Fruit fly (Drosophila melanogaster): ENCODE data around the gene Gdi.

Gdi gene

DNA sequence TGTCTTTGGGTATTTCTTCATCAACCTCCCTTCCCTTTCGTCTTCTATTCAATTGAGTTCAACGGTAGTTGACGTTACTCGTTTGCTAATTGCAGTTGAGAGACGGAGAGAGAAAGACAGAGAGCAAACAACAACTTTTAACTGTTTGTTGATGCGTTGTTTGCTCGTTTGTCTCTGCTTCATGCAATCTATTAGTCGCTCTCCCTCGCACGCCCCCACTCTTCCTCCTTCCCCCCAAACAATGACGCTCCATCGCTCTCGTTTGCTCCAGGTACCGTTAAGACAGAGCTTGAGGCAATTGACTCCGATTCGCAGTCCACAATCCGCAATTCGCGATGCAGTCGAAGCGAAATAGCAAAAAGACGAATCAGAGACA lies 2.6 kb upstream of the Gdi start:
- TF ChIP-seq Myc (optimal IDR thresholded peaks at IDR 0.05) = no peak
- no peak for TF ChIP-seq insv (optimal IDR thresholded peaks at IDR 0.05)
- TF ChIP-seq ttk (optimal IDR thresholded peaks at IDR 0.05) = no peak
- no peak for TF ChIP-seq Sin3A (optimal IDR thresholded peaks at IDR 0.05)
- no peak for TF ChIP-seq h (optimal IDR thresholded peaks at IDR 0.05)
- TF ChIP-seq psq (optimal IDR thresholded peaks at IDR 0.05) = no peak

DNA sequence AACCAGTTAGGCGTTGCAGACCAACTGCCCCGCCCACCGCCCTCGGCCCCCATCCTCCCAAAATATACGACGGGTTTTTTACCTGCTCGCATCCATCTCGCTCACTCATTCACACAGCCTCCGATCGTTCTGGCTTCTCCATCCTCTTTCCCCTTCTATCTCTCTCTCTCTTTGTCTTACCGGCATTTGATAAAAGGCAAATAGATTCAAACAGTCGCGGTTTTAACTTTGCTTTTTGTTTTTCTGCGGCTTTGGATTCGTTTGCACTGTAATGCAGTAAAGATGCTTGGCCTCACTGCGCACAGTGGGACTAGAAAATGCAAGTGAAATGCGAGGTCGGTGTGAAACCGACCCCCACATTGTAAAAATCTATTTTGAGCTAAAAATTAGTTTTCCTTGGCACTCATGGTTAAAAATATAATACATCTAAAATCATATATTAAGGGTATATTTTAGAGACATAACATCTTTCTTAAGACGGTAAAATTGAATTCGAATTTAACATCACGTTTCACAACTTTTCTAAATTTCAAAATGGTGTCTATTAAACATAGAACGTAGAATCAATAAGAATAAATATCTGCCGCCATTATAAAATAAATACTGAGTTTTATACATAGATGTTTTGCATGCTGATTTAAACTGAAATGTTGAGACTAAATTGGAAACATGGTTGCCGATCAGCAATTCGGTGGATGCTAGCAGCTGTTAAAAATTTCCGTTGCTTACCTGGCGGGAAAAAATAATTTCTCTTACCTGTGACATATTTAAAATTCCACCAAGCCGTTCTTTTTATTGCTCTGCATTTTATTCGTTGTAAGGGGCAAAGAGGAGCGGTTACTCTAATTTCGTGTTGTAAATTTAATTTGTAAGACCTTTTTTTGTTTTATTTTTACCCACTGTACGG lies 2.0 kb upstream of the Gdi start:
- no peak for TF ChIP-seq Myc (optimal IDR thresholded peaks at IDR 0.05)
- TF ChIP-seq ttk (optimal IDR thresholded peaks at IDR 0.05) = no peak
- TF ChIP-seq h (optimal IDR thresholded peaks at IDR 0.05) = no peak
- no peak for TF ChIP-seq psq (optimal IDR thresholded peaks at IDR 0.05)
- no peak for TF ChIP-seq Sin3A (optimal IDR thresholded peaks at IDR 0.05)
- TF ChIP-seq insv (optimal IDR thresholded peaks at IDR 0.05) = no peak

DNA sequence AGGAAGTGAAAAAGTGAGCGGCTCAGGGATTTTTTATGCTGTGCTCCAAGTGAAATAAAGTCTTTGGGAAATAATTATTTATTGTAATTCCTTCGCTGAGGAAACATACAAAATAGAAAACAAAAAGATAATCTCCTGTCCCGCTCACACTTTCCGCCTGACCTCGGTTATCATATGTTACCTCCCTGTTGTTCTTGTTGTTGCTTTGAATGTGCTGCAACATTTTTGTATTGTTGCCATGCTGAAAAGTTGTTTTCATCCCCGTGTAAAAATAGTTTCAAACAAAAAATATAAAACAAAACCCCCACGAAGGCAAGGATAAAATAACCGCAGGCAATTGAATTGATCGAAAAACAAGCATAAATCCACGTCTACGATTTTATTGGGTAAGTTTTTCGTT lies 1.2 kb upstream of the Gdi start:
- no peak for TF ChIP-seq h (optimal IDR thresholded peaks at IDR 0.05)
- TF ChIP-seq psq (optimal IDR thresholded peaks at IDR 0.05) = no peak
- no peak for TF ChIP-seq insv (optimal IDR thresholded peaks at IDR 0.05)
- no peak for TF ChIP-seq Myc (optimal IDR thresholded peaks at IDR 0.05)
- TF ChIP-seq ttk (optimal IDR thresholded peaks at IDR 0.05) = no peak
- no peak for TF ChIP-seq Sin3A (optimal IDR thresholded peaks at IDR 0.05)

DNA sequence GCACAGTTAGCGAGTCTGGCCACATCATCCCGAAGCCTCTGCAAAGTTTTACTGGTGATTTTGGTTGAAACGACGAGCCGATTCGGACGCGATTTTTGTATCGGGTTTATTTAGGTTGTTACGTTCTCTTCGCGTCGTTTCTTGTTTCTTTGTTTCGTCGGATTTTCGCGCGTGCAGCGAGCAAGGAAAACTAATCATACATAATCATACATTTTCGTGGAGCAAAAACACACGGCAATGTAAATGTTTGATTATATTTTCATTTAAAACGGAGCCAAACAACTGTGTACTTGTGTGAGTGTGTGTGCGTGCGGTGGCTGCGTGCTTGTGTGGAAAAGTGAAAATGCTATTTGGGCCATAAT lies 723 bp upstream of the Gdi start, which contains the start of gene CG33298:
CG33298 (plus strand) TSS at position 57 of the 362 bp plus-strand sequence.
- no peak for TF ChIP-seq psq (optimal IDR thresholded peaks at IDR 0.05)
- no peak for TF ChIP-seq Sin3A (optimal IDR thresholded peaks at IDR 0.05)
- TF ChIP-seq ttk (optimal IDR thresholded peaks at IDR 0.05) = no peak
- no peak for TF ChIP-seq h (optimal IDR thresholded peaks at IDR 0.05)
- TF ChIP-seq Myc (optimal IDR thresholded peaks at IDR 0.05) = no peak
- no peak for TF ChIP-seq insv (optimal IDR thresholded peaks at IDR 0.05)

DNA sequence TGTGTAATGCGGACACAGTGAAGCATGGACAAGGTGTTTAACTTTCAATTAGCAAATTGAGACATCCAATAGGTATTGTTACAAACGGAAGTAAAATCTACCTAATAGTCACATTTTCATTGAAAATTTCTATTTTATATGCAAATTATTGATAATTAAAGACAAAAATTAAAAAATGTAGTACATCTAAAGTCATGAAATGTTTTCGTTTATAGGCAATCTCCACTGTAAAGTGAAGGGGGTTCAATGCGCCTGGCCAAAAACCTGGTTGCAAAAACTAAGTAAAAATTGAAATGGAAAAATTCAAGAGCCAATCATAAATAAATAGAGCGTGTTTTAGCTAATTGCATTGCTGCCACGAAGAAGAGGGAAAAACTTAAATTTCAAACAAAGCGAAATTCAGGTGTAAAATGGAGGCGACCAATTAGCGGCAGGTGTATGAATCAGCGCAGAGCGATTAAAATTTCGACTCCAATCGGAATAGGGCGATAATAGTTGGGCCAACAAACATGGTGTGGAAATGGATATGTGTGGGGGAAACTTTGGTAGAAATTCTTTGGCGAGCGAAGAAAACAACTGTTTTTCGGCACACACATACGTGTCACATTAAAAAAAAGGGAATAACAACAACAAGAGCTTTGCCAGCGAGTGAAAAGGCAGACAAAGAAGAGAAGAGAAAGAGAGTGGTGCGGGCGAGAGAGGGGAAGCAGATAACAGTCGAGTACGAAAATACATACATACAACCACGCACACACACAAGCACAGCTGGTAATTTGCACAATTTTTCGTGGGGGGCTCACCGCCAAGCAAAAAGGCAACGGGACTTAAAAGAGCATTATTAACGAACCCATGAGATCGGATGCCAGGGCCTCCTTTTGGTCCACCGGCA lies 1.1 kb downstream of the Gdi start:
- TF ChIP-seq h (optimal IDR thresholded peaks at IDR 0.05) (no peak), Myc (optimal IDR thresholded peaks at IDR 0.05) (no peak), Sin3A (optimal IDR thresholded peaks at IDR 0.05) (no peak), ttk (optimal IDR thresholded peaks at IDR 0.05) (no peak), insv (optimal IDR thresholded peaks at IDR 0.05) (no peak), psq (optimal IDR thresholded peaks at IDR 0.05) (no peak)

DNA sequence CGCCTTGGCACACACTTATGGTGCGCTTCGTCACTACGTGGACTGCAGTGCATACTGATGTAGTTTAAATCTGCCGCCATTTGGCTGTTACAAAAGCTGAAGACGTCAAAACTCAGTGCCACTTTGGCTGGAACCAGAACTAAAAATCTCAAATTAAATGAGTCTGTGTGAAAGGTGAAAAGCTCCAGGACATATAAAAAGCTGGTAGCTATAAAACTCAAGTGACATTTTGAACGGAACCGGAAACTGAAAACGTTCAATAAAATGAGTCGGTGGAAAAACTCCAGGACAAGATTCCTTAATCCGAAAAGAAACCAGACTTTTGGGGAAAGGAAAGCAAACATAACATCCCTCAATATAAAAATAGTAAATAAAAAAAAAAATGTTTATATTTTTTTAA lies 3.9 kb downstream of the Gdi start:
- TF ChIP-seq insv (optimal IDR thresholded peaks at IDR 0.05) = no peak
- TF ChIP-seq h (optimal IDR thresholded peaks at IDR 0.05) = no peak
- no peak for TF ChIP-seq Sin3A (optimal IDR thresholded peaks at IDR 0.05)
- TF ChIP-seq psq (optimal IDR thresholded peaks at IDR 0.05) = no peak
- no peak for TF ChIP-seq ttk (optimal IDR thresholded peaks at IDR 0.05)
- no peak for TF ChIP-seq Myc (optimal IDR thresholded peaks at IDR 0.05)

DNA sequence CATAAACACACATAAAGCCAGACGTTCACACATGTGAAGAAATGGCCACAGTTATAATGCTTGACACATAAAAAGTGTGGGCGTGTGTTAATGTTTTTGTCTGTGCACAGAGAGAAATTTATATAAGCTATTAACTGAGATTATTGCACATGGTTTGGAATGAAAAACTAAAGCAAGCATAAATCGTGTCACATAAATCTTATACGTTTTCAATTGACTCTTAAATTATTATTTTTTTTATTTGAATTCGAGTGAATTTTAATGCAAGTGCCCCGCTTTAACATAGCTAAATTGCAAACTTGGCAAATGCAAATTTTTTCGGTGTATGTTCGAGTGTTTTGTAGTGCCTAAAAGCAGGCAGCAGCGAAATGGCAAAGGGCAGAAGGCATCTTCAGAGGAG lies 7.2 kb downstream of the Gdi start:
- no peak for TF ChIP-seq Sin3A (optimal IDR thresholded peaks at IDR 0.05)
- TF ChIP-seq Myc (optimal IDR thresholded peaks at IDR 0.05) = no peak
- no peak for TF ChIP-seq psq (optimal IDR thresholded peaks at IDR 0.05)
- no peak for TF ChIP-seq ttk (optimal IDR thresholded peaks at IDR 0.05)
- no peak for TF ChIP-seq insv (optimal IDR thresholded peaks at IDR 0.05)
- TF ChIP-seq h (optimal IDR thresholded peaks at IDR 0.05) = no peak

DNA sequence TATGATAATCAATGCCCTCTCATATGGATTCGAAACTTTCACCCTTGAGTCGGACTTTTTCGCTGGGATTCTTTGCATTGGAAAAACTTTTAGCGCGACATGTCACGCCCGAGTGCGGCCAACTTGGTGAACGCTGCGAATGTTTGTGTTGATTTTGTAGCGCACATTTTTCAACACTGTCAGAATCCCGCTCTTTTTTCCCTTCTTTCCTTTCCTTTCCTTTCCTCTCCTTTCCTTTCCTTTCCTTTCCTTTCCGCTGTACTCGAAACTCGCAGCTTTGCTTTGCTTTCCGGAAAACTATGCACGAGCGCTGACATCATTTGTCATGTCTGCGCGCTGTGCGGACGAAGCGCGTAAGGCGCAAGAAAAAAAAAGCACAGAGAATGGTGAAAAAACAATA lies 27.3 kb downstream of the Gdi start:
- TF ChIP-seq Myc (optimal IDR thresholded peaks at IDR 0.05) (no peak), h (optimal IDR thresholded peaks at IDR 0.05) (no peak), insv (optimal IDR thresholded peaks at IDR 0.05) (no peak), psq (optimal IDR thresholded peaks at IDR 0.05) (no peak), Sin3A (optimal IDR thresholded peaks at IDR 0.05) (no peak), ttk (optimal IDR thresholded peaks at IDR 0.05) (no peak)

DNA sequence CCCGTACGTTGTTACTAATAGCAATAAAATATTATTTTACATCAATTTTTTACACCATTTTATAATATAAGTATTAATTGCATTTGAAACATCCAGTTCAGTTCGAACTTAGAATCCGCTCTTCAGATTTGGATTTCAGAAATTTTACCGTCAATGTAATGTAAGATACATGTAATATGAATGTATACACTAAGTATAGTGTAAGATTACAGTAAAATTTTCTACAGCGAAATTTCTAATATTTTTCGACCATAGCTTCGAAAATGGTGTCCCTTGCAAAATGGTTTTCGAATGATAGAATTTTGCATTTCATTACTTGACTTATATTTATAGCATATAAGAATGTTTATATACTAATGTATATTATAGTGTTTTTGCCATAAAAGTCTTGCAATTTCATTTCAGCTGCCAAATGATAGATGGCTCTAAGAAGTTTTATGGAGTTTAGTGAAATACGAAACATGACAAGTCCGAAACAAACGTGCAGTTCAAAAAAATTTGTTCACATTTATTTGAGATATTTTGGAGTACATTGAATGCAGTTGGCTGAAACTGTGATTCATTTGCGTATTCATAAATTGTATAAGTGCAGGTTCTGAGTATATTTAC lies 30.1 kb downstream of the Gdi start:
- TF ChIP-seq psq (optimal IDR thresholded peaks at IDR 0.05) (no peak), h (optimal IDR thresholded peaks at IDR 0.05) (no peak), insv (optimal IDR thresholded peaks at IDR 0.05) (no peak), ttk (optimal IDR thresholded peaks at IDR 0.05) (no peak), Sin3A (optimal IDR thresholded peaks at IDR 0.05) (no peak), Myc (optimal IDR thresholded peaks at IDR 0.05) (no peak)

DNA sequence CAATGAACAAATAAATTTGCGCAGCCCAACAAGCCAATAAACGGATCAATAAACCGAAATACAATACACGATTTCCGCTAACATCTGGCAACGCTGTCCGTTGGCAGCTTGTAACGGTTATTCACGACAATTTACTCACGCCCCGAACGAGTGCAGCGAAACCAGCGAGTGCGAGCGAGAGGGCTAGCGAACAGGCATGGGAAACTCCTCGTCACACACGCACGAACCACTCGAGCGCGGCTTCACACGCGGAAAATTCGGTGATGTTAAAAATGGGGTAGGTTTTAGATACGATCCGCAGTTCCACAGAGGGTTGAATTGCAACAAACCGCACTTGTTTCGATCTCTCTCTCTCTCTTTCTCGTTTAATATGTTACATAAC lies 34.6 kb downstream of the Gdi start:
- TF ChIP-seq ttk (optimal IDR thresholded peaks at IDR 0.05) (no peak), psq (optimal IDR thresholded peaks at IDR 0.05) (no peak), Sin3A (optimal IDR thresholded peaks at IDR 0.05) (no peak), h (optimal IDR thresholded peaks at IDR 0.05) (no peak), insv (optimal IDR thresholded peaks at IDR 0.05) (no peak), Myc (optimal IDR thresholded peaks at IDR 0.05) (no peak)

DNA sequence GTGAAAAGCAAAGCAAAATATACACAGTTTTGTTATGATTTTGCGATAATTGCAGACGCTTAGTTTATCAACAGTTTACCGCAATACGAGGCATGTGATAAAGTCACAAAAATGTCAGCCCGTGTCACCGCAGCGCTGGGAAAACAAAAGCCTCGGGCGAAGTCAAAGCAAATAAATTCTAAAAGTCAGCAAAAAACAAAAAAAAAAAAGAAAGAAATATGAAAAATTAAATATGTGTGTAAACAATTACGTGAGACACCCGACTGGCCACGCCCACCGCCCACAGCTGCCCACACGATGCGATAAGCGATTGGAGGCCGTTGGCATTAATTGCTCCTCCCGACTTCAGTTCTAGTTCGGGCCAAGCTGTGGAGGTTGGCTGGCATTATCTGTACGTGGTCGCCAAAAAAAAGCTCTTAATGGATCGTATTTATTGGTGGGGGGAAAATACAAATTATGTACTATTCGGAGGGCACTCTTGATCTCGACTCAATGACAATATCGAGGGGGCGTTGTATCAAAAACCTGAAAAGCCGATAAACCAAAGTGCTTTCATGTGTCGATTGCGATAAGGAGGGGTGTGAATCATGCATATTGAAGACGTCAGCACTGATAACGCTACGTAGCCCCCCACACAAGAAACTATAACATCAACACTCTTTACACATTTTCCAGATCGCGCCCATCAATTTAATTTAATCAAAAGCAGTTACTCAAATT lies 35.1 kb downstream of the Gdi start:
- TF ChIP-seq insv (optimal IDR thresholded peaks at IDR 0.05) (no peak), ttk (optimal IDR thresholded peaks at IDR 0.05) (no peak), psq (optimal IDR thresholded peaks at IDR 0.05) (no peak), Myc (optimal IDR thresholded peaks at IDR 0.05) (no peak), h (optimal IDR thresholded peaks at IDR 0.05) (no peak), Sin3A (optimal IDR thresholded peaks at IDR 0.05) (no peak)
